7 worm cellular contexts compared by ENCODE assay signal in the genomic region with DNA sequence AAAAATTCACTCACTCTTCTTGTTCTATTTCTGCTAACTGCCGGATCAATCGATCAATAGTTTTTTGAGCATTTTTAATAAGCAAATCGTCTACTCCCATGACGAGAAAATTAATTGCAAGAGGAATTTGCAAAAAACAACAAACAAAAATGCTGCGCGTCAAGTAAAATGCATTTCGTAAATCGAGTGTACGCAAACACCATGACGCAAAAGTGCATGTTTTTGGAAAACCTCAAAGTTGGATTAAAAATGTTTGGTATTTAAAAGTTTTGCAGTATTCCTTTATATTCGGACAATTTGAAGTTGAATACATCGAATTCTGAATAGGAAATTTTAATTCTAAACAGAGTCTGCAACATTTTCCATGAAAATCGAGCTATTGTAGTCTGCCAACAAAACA.
TF ChIP-seq lines count a peak whose summit lies in the region.

A gene (minus strand): TSS at position 188 of the 400 bp plus-strand sequence.

TF ChIP-seq in whole organism, L1 larva, 84 proteins besides CTCF, POLR2A, EP300 and RAD21 (continues in another document):
- TF ChIP-seq nhr-237 (tag; optimal IDR thresholded peaks at IDR 0.05; lab: Kevin White, UChicago) (no peak), nhr-76 (tag; optimal IDR thresholded peaks at IDR 0.05; lab: Kevin White, UChicago) (no peak), pqm-1 (tag; optimal IDR thresholded peaks at IDR 0.05; lab: Kevin White, UChicago) (no peak), mef-2 (tag; optimal IDR thresholded peaks at IDR 0.05; lab: Kevin White, UChicago) (no peak), Y116A8C.19 (tag; optimal IDR thresholded peaks at IDR 0.05; lab: Kevin White, UChicago; ENCODE audit: borderline replicate concordance) (no peak), swsn-7 (tag; optimal IDR thresholded peaks at IDR 0.05; lab: Kevin White, UChicago) (peak; percentile 17), ceh-82 (tag; optimal IDR thresholded peaks at IDR 0.05; lab: Kevin White, UChicago) (peak in 1 of 3 experiments; percentile 13), C04F5.9 (tag; optimal IDR thresholded peaks at IDR 0.05; lab: Kevin White, UChicago) (no peak), irx-1 (tag; optimal IDR thresholded peaks at IDR 0.05; lab: Kevin White, UChicago) (no peak), rnt-1 (tag; optimal IDR thresholded peaks at IDR 0.05; lab: Kevin White, UChicago) (peak; percentile 56), nhr-77 (tag; optimal IDR thresholded peaks at IDR 0.05; lab: Kevin White, UChicago) (no peak), tbx-2 (tag; optimal IDR thresholded peaks at IDR 0.05; lab: Kevin White, UChicago) (no peak)

TF ChIP-seq in whole organism, L2 larva, 48 proteins besides CTCF, POLR2A, EP300 and RAD21 (continues in another document):
- TF ChIP-seq R02D3.7 (tag; optimal IDR thresholded peaks at IDR 0.05; lab: Kevin White, UChicago) (peak; percentile 67), C34F6.9 (tag; optimal IDR thresholded peaks at IDR 0.05; lab: Kevin White, UChicago) (peak; percentile 36), nhr-11 (tag; optimal IDR thresholded peaks at IDR 0.05; lab: Kevin White, UChicago) (no peak), gmeb-1 (tag; optimal IDR thresholded peaks at IDR 0.05; lab: Kevin White, UChicago) (peak; percentile 34), zag-1 (tag; optimal IDR thresholded peaks at IDR 0.05; lab: Kevin White, UChicago) (no peak), sma-9 (GFP tag; optimal IDR thresholded peaks at IDR 0.05; lab: Kevin White, UChicago) (peak; percentile 13), sma-9 (tag; optimal IDR thresholded peaks at IDR 0.05; lab: Kevin White, UChicago) (no peak), aly-2 (tag; optimal IDR thresholded peaks at IDR 0.05; lab: Kevin White, UChicago) (no peak), unc-55 (GFP tag; optimal IDR thresholded peaks at IDR 0.05; lab: Kevin White, UChicago) (peak; percentile 57), alr-1 (tag; optimal IDR thresholded peaks at IDR 0.05; lab: Kevin White, UChicago) (no peak), ama-1 (optimal IDR thresholded peaks at IDR 0.05; lab: Kevin White, UChicago) (no peak), lsy-2 (tag; optimal IDR thresholded peaks at IDR 0.05; lab: Kevin White, UChicago) (peak; percentile 4 to 63), nhr-12 (tag; optimal IDR thresholded peaks at IDR 0.05; lab: Kevin White, UChicago) (no peak)

TF ChIP-seq in whole organism, L3 larva, 47 proteins besides CTCF, POLR2A, EP300 and RAD21:
- peak; percentile 6 for TF ChIP-seq ama-1 (optimal IDR thresholded peaks at IDR 0.05; lab: Kevin White, UChicago)
- TF ChIP-seq snpc-4 (tag; optimal IDR thresholded peaks at IDR 0.05; lab: Kevin White, UChicago) = peak; percentile 0
- TF ChIP-seq nhr-77 (tag; optimal IDR thresholded peaks at IDR 0.05; lab: Kevin White, UChicago) = no peak
- no peak for TF ChIP-seq nhr-25 (tag; optimal IDR thresholded peaks at IDR 0.05; lab: Kevin White, UChicago)
- TF ChIP-seq nhr-11 (tag; optimal IDR thresholded peaks at IDR 0.05; lab: Kevin White, UChicago) = no peak
- TF ChIP-seq lin-15B (tag; optimal IDR thresholded peaks at IDR 0.05; lab: Kevin White, UChicago) = peak; percentile 4
- no peak for TF ChIP-seq elt-2 (tag; optimal IDR thresholded peaks at IDR 0.05; lab: Kevin White, UChicago)
- peak; percentile 88 for TF ChIP-seq R02D3.7 (tag; optimal IDR thresholded peaks at IDR 0.05; lab: Kevin White, UChicago)
- TF ChIP-seq hmg-11 (tag; optimal IDR thresholded peaks at IDR 0.05; lab: Kevin White, UChicago) = peak; percentile 42
- peak; percentile 25 for TF ChIP-seq pha-4 (tag; optimal IDR thresholded peaks at IDR 0.05; lab: Kevin White, UChicago)
- peak; percentile 28 for TF ChIP-seq nfya-1 (tag; optimal IDR thresholded peaks at IDR 0.05; lab: Kevin White, UChicago; ENCODE audit: insufficient read depth)
- no peak for TF ChIP-seq nhr-28 (tag; optimal IDR thresholded peaks at IDR 0.05; lab: Kevin White, UChicago)

TF ChIP-seq in whole organism, L4 larva, 104 proteins besides CTCF, POLR2A, EP300 and RAD21:
- no peak for TF ChIP-seq ctbp-1 (GFP tag; IDR thresholded peaks at IDR 0.05; lab: Robert Waterston, UW)
- no peak for TF ChIP-seq skn-1 (tag; optimal IDR thresholded peaks at IDR 0.05; lab: Kevin White, UChicago)
- peak; percentile 57 for TF ChIP-seq mes-2 (tag; optimal IDR thresholded peaks at IDR 0.05; lab: Kevin White, UChicago; ENCODE audit: poor library complexity, severe bottlenecking)
- TF ChIP-seq R02D3.7 (tag; optimal IDR thresholded peaks at IDR 0.05; lab: Kevin White, UChicago) = peak; percentile 88
- peak in 1 of 2 experiments; percentile 54 for TF ChIP-seq lsy-2 (tag; optimal IDR thresholded peaks at IDR 0.05; lab: Kevin White, UChicago)
- no peak for TF ChIP-seq fkh-10 (GFP tag; optimal IDR thresholded peaks at IDR 0.05; lab: Kevin White, UChicago)
- no peak for TF ChIP-seq nhr-76 (tag; optimal IDR thresholded peaks at IDR 0.05; lab: Kevin White, UChicago)
- TF ChIP-seq D1046.2 (GFP tag; IDR thresholded peaks at IDR 0.05; lab: Robert Waterston, UW) = no peak
- TF ChIP-seq daf-16 (GFP tag; optimal IDR thresholded peaks at IDR 0.05; lab: Kevin White, UChicago) = no peak
- peak; percentile 24 for TF ChIP-seq daf-16 (tag; optimal IDR thresholded peaks at IDR 0.05; lab: Kevin White, UChicago)
- peak; percentile 12 for TF ChIP-seq dpl-1 (GFP tag; optimal IDR thresholded peaks at IDR 0.05; lab: Kevin White, UChicago)

TF ChIP-seq in whole organism, late embryonic, 69 proteins besides CTCF, POLR2A, EP300 and RAD21:
- TF ChIP-seq nfya-1 (tag; optimal IDR thresholded peaks at IDR 0.05; lab: Kevin White, UChicago) (peak; percentile 28), mec-3 (tag; optimal IDR thresholded peaks at IDR 0.05; lab: Kevin White, UChicago; ENCODE audit: borderline replicate concordance) (no peak)

TF ChIP-seq in whole organism, mixed stage, embryonic, 35 proteins besides CTCF, POLR2A, EP300 and RAD21:
- TF ChIP-seq ceh-83 (GFP tag; optimal IDR thresholded peaks at IDR 0.05; lab: Kevin White, UChicago) = no peak
- no peak for TF ChIP-seq sem-2 (GFP tag; optimal IDR thresholded peaks at IDR 0.05; lab: Kevin White, UChicago)
- TF ChIP-seq ceh-39 (tag; optimal IDR thresholded peaks at IDR 0.05; lab: Kevin White, UChicago) = no peak
- no peak for TF ChIP-seq lin-13 (tag; optimal IDR thresholded peaks at IDR 0.05; lab: Kevin White, UChicago)
- no peak for TF ChIP-seq elt-1 (tag; optimal IDR thresholded peaks at IDR 0.05; lab: Kevin White, UChicago; ENCODE audit: borderline replicate concordance, insufficient read depth)
- no peak for TF ChIP-seq ham-2 (GFP tag; optimal IDR thresholded peaks at IDR 0.05; lab: Kevin White, UChicago)
- TF ChIP-seq mep-1 (tag; optimal IDR thresholded peaks at IDR 0.05; lab: Kevin White, UChicago) = no peak
- no peak for TF ChIP-seq flh-1 (GFP tag; optimal IDR thresholded peaks at IDR 0.05; lab: Kevin White, UChicago)
- peak; percentile 41 for TF ChIP-seq ces-1 (GFP tag; optimal IDR thresholded peaks at IDR 0.05; lab: Kevin White, UChicago)
- TF ChIP-seq ceh-43 (GFP tag; optimal IDR thresholded peaks at IDR 0.05; lab: Kevin White, UChicago) = no peak
- no peak for TF ChIP-seq bed-3 (GFP tag; optimal IDR thresholded peaks at IDR 0.05; lab: Kevin White, UChicago)
- no peak for TF ChIP-seq elt-3 (tag; optimal IDR thresholded peaks at IDR 0.05; lab: Kevin White, UChicago)
- TF ChIP-seq hlh-1 (tag; optimal IDR thresholded peaks at IDR 0.05; lab: Kevin White, UChicago) = peak; percentile 16
- TF ChIP-seq unc-39 (tag; optimal IDR thresholded peaks at IDR 0.05; lab: Kevin White, UChicago) = no peak
- no peak for TF ChIP-seq ztf-11 (tag; optimal IDR thresholded peaks at IDR 0.05; lab: Kevin White, UChicago)
- TF ChIP-seq lsy-2 (tag; optimal IDR thresholded peaks at IDR 0.05; lab: Kevin White, UChicago) = no peak
- no peak for TF ChIP-seq nhr-2 (tag; optimal IDR thresholded peaks at IDR 0.05; lab: Kevin White, UChicago)
- peak; percentile 7 for TF ChIP-seq nhr-237 (tag; optimal IDR thresholded peaks at IDR 0.05; lab: Kevin White, UChicago)
- TF ChIP-seq nhr-76 (tag; optimal IDR thresholded peaks at IDR 0.05; lab: Kevin White, UChicago) = no peak
- no peak for TF ChIP-seq drap-1 (GFP tag; optimal IDR thresholded peaks at IDR 0.05; lab: Kevin White, UChicago)
TF ChIP-seq in whole organism, mixed stage, embryonic: peak in this region for 3.

TF ChIP-seq in whole organism, young adult, 124 proteins besides CTCF, POLR2A, EP300 and RAD21:
- TF ChIP-seq rcor-1 (GFP tag; IDR thresholded peaks at IDR 0.05; lab: Robert Waterston, UW) (peak; percentile 70; the same call in 1 of the 2 replicates), snpc-4 (GFP tag; optimal IDR thresholded peaks at IDR 0.05; lab: Kevin White, UChicago) (no peak), snpc-4 (tag; optimal IDR thresholded peaks at IDR 0.05; lab: Kevin White, UChicago) (peak in 1 of 4 experiments; percentile 26), F10E7.11 (tag; optimal IDR thresholded peaks at IDR 0.05; lab: Kevin White, UChicago) (no peak), lin-54 (GFP tag; optimal IDR thresholded peaks at IDR 0.05; lab: Kevin White, UChicago) (no peak), ceh-100 (GFP tag; IDR thresholded peaks at IDR 0.05; lab: Robert Waterston, UW) (peak; percentile 52; the same call in 1 of the 2 replicates)
